Worm (Caenorhabditis elegans) whole organism, young adult: Measurements from ENCODE around the gene T06C12.9.

Experiments used
- B0261.1 ChIP-seq: sonication (generic microtip); optimal IDR thresholded peaks from 2 replicates; lab custom pipeline; 2016; ENCODE audit warnings: mild to moderate bottlenecking, missing genetic modification characterization, moderate library complexity, missing compliant biosample characterization
- C06A6.2 ChIP-seq: fragments of 200-800 bp; sonication (Bioruptor generic); conservative IDR thresholded peaks from 2 replicates; pipeline ENCODE4 v1.3.6; 2022; ENCODE audit warnings: missing genetic modification characterization, missing compliant biosample characterization
- F33H1.4 ChIP-seq: fragments of 200-800 bp; sonication (Bioruptor generic); IDR thresholded peaks from 2 replicates; pipeline ENCODE4 v1.3.6; 2022; ENCODE audit warnings: missing genetic modification reagents, missing genetic modification characterization, missing compliant biosample characterization
- K11D2.4 ChIP-seq: fragments of 200-800 bp; sonication (Bioruptor generic); IDR thresholded peaks from 2 replicates; pipeline ENCODE4 v1.3.6; 2022; ENCODE audit warnings: missing genetic modification reagents, missing genetic modification characterization, missing compliant biosample characterization
- T07F8.4 ChIP-seq: sonication (generic microtip); optimal IDR thresholded peaks from 2 replicates; lab custom pipeline; 2016; ENCODE audit warnings: mild to moderate bottlenecking, missing genetic modification characterization, moderate library complexity, missing compliant biosample characterization
- T26A5.8 ChIP-seq: sonication (generic microtip); optimal IDR thresholded peaks from 2 replicates; lab custom pipeline; 2016; ENCODE audit warnings: missing genetic modification characterization, missing compliant biosample characterization
- aptf-3 ChIP-seq: fragments of 200-800 bp; sonication (Bioruptor generic); IDR thresholded peaks from 2 replicates; pipeline ENCODE4 v1.3.6; 2022; ENCODE audit warnings: missing genetic modification characterization, missing compliant biosample characterization
- attf-3 ChIP-seq: fragments of 200-800 bp; sonication (Bioruptor generic); conservative IDR thresholded peaks from 2 replicates; pipeline ENCODE4 v1.3.6; 2022; ENCODE audit warnings: missing genetic modification reagents, missing genetic modification characterization, missing compliant biosample characterization
- attf-6 ChIP-seq: fragments of 200-800 bp; sonication (Bioruptor generic); IDR thresholded peaks from 2 replicates; pipeline ENCODE4 v1.3.6; 2022; ENCODE audit warnings: missing genetic modification reagents, missing genetic modification characterization, missing compliant biosample characterization
- bed-2 ChIP-seq: fragments of 200-800 bp; sonication (Bioruptor generic); IDR thresholded peaks from 2 replicates; pipeline ENCODE4 v1.3.6; 2022; ENCODE audit warnings: missing genetic modification reagents, missing genetic modification characterization, missing compliant biosample characterization
- ccch-3 ChIP-seq: fragments of 200-800 bp; sonication (Bioruptor generic); optimal IDR thresholded peaks from 2 replicates; lab custom pipeline; 2018; ENCODE audit warnings: mild to moderate bottlenecking, missing genetic modification characterization, missing compliant biosample characterization
- ceh-27 ChIP-seq: fragments of 200-800 bp; sonication (Bioruptor generic); optimal IDR thresholded peaks from 2 replicates; lab custom pipeline; 2018; ENCODE audit warnings: mild to moderate bottlenecking, missing genetic modification characterization, moderate library complexity, missing compliant biosample characterization
- ceh-58 ChIP-seq: fragments of 200-800 bp; sonication (Bioruptor generic); IDR thresholded peaks from 2 replicates; pipeline ENCODE4 v1.3.6; 2022; ENCODE audit warnings: missing genetic modification characterization, missing compliant biosample characterization
- ceh-79 ChIP-seq: sonication (generic microtip); optimal IDR thresholded peaks from 2 replicates; lab custom pipeline; 2017; ENCODE audit warnings: mild to moderate bottlenecking, missing genetic modification characterization, missing compliant biosample characterization
- dox-1 ChIP-seq: fragments of 200-800 bp; sonication (Bioruptor generic); IDR thresholded peaks from 2 replicates; pipeline ENCODE4 v1.3.6; 2022; ENCODE audit warnings: missing genetic modification reagents, missing genetic modification characterization, missing compliant biosample characterization
- dpff-1 ChIP-seq: sonication (generic microtip); optimal IDR thresholded peaks from 2 replicates; lab custom pipeline; 2017; ENCODE audit warnings: mild to moderate bottlenecking, missing genetic modification characterization, missing compliant biosample characterization
- egrh-3 ChIP-seq: fragments of 200-800 bp; sonication (Bioruptor generic); IDR thresholded peaks from 2 replicates; pipeline ENCODE4 v1.3.6; 2022; ENCODE audit warnings: missing genetic modification reagents, missing genetic modification characterization, missing compliant biosample characterization
- him-1 ChIP-seq: sonication (generic microtip); optimal IDR thresholded peaks from 2 replicates; lab custom pipeline; 2016; ENCODE audit warnings: missing genotype, missing genetic modification reagents, missing genetic modification characterization, missing compliant biosample characterization
- hlh-26 ChIP-seq: fragments of 200-800 bp; sonication (Bioruptor generic); conservative IDR thresholded peaks from 2 replicates; pipeline ENCODE4 v1.3.6; 2022; ENCODE audit warnings: missing genetic modification reagents, missing genetic modification characterization, missing compliant biosample characterization
- hmg-1.2 ChIP-seq: fragments of 200-800 bp; sonication (Bioruptor generic); IDR thresholded peaks from 2 replicates; pipeline ENCODE4 v1.3.6; 2022; ENCODE audit warnings: missing genetic modification reagents, missing genetic modification characterization, missing compliant biosample characterization
- let-526 ChIP-seq: fragments of 200-800 bp; sonication (Bioruptor generic); IDR thresholded peaks from 2 replicates; pipeline ENCODE4 v1.3.6; 2022; ENCODE audit warnings: missing genetic modification reagents, missing genetic modification characterization, missing compliant biosample characterization
- lin-26 ChIP-seq: fragments of 200-800 bp; sonication (Bioruptor generic); IDR thresholded peaks from 2 replicates; pipeline ENCODE4 v1.3.6; 2022; ENCODE audit warnings: missing genetic modification reagents, missing genetic modification characterization, missing compliant biosample characterization
- lsl-1 ChIP-seq: fragments of 200-800 bp; sonication (Bioruptor generic); optimal IDR thresholded peaks from 2 replicates; lab custom pipeline; 2018; ENCODE audit warnings: mild to moderate bottlenecking, missing genetic modification characterization, moderate library complexity, missing compliant biosample characterization
- madf-10 ChIP-seq: sonication (generic microtip); optimal IDR thresholded peaks from 2 replicates; lab custom pipeline; 2016; ENCODE audit warnings: mild to moderate bottlenecking, missing genetic modification characterization, missing compliant biosample characterization
- madf-3 ChIP-seq: fragments of 200-800 bp; sonication (Bioruptor generic); IDR thresholded peaks from 2 replicates; pipeline ENCODE4 v1.3.6; 2022; ENCODE audit warnings: missing genetic modification reagents, missing genetic modification characterization, missing compliant biosample characterization
- madf-6 ChIP-seq: fragments of 200-800 bp; sonication (Bioruptor generic); IDR thresholded peaks from 2 replicates; pipeline ENCODE4 v1.3.6; 2022; ENCODE audit warnings: missing genetic modification reagents, missing genetic modification characterization, missing compliant biosample characterization
- madf-8 ChIP-seq: fragments of 200-800 bp; sonication (Bioruptor generic); conservative IDR thresholded peaks from 2 replicates; pipeline ENCODE4 v1.3.6; 2022; ENCODE audit warnings: missing genetic modification reagents, missing genetic modification characterization, missing compliant biosample characterization
- mxl-1 ChIP-seq: sonication (generic microtip); optimal IDR thresholded peaks from 2 replicates; lab custom pipeline; 2016; ENCODE audit warnings: missing genetic modification characterization, missing compliant biosample characterization
- nhr-80 ChIP-seq: sonication (generic microtip); optimal IDR thresholded peaks from 2 replicates; lab custom pipeline; 2016; ENCODE audit warnings: missing genetic modification characterization, missing compliant biosample characterization
- pha-4 ChIP-seq: fragments of 150-350 bp; sonication (generic microtip); optimal IDR thresholded peaks from 2 replicates; lab custom pipeline; 2014; ENCODE audit warnings: missing biosample characterization, missing genetic modification reagents, missing genetic modification characterization
- tbx-9 ChIP-seq: sonication (generic microtip); optimal IDR thresholded peaks from 2 replicates; lab custom pipeline; 2016; ENCODE audit warnings: borderline replicate concordance, missing genetic modification characterization, inconsistent platforms, missing compliant biosample characterization
- unc-62 ChIP-seq: fragments of 150-350 bp; optimal IDR thresholded peaks from 2 replicates; lab custom pipeline; 2014; ENCODE audit warnings: missing biosample characterization, missing genetic modification reagents, missing genetic modification characterization

The T06C12.9 gene

ce11 chrV:15870356-15870755 is 15.5 kb downstream of the T06C12.9 start, which contains the start of gene str-57:
Gene str-57 (plus strand): TSS chrV:15870656.
- TF ChIP-seq let-526 (GFP tag; lab: Robert Waterston, UW), result no peak
- TF ChIP-seq, all 124 proteins: peak for 0

- no peak for TF ChIP-seq tbx-9 (tag; lab: Kevin White, UChicago)
- peak; percentile 78 for TF ChIP-seq lsl-1
- TF ChIP-seq, all 124 proteins: peak for 1
These were observed 18.5 kb downstream of the T06C12.9 start, which contains the start of gene fbxa-197 for ce11 chrV:15867373-15867772. Gene fbxa-197 (plus strand): TSS chrV:15867673.

ce11 chrV:15865839-15866238 is 20.0 kb downstream of the T06C12.9 start, which contains the start of gene srh-293:
Gene srh-293 (plus strand): TSS chrV:15866139.
- TF ChIP-seq F33H1.4 (GFP tag; lab: Robert Waterston, UW) (no peak), aptf-3 (GFP tag; lab: Robert Waterston, UW) (no peak), attf-6 (GFP tag; lab: Robert Waterston, UW) (no peak), B0261.1 (tag; lab: Kevin White, UChicago) (no peak), C06A6.2 (GFP tag; lab: Robert Waterston, UW) (no peak), T07F8.4 (tag; lab: Kevin White, UChicago) (no peak), egrh-3 (GFP tag; lab: Robert Waterston, UW) (no peak), dpff-1 (tag; lab: Kevin White, UChicago) (no peak), him-1 (tag; lab: Kevin White, UChicago) (no peak), nhr-80 (tag; lab: Kevin White, UChicago) (no peak), hlh-26 (GFP tag; lab: Robert Waterston, UW) (no peak), madf-3 (GFP tag; lab: Robert Waterston, UW) (no peak), ceh-27 (GFP tag; lab: Kevin White, UChicago) (no peak), ccch-3 (no peak), lsl-1 (no peak), K11D2.4 (no peak), madf-8 (GFP tag; lab: Robert Waterston, UW) (no peak), T26A5.8 (tag; lab: Kevin White, UChicago) (no peak), ceh-79 (tag; lab: Kevin White, UChicago) (no peak), madf-10 (tag; lab: Kevin White, UChicago) (no peak)

- TF ChIP-seq mxl-1 (tag; lab: Kevin White, UChicago), result no peak
- no peak for TF ChIP-seq pha-4
- TF ChIP-seq ceh-58 (GFP tag; lab: Robert Waterston, UW), result no peak
- TF ChIP-seq attf-3 (GFP tag; lab: Robert Waterston, UW), result no peak
- TF ChIP-seq hmg-1.2 (GFP tag; lab: Robert Waterston, UW), result no peak
- no peak for TF ChIP-seq ceh-79 (tag; lab: Kevin White, UChicago)
- no peak for TF ChIP-seq madf-6
- no peak for TF ChIP-seq lin-26 (GFP tag; lab: Robert Waterston, UW)
- TF ChIP-seq, all 124 proteins: peak for 0
These were observed 22.8 kb downstream of the T06C12.9 start, which contains the start of gene srh-299 for ce11 chrV:15863042-15863441. Gene srh-299 (plus strand): TSS chrV:15863342.

- no peak for TF ChIP-seq bed-2 (GFP tag; lab: Robert Waterston, UW)
- TF ChIP-seq let-526 (GFP tag; lab: Robert Waterston, UW), result no peak
- no peak for TF ChIP-seq dox-1 (GFP tag; lab: Robert Waterston, UW)
- no peak for TF ChIP-seq C06A6.2 (GFP tag; lab: Robert Waterston, UW)
- no peak for TF ChIP-seq unc-62 (GFP tag; lab: Kevin White, UChicago)
These were observed 23.3 kb downstream of the T06C12.9 start, which contains the start of gene srz-12 for ce11 chrV:15862599-15862998. Gene srz-12 (minus strand): TSS chrV:15862699.
